Fruit fly (Drosophila melanogaster) whole organism, embryonic: ENCODE results near the gene Sgt1.

ENCODE experiments used
- CG2712 ChIP-seq: fragments of 200-800 bp; optimal IDR thresholded peaks from 3 replicates; lab custom pipeline; 2019; ENCODE audit warnings: missing biosample characterization, mild to moderate bottlenecking, missing genetic modification characterization, moderate library complexity
- HLH54F ChIP-seq: fragments of 200-800 bp; sonication (Bioruptor generic); optimal IDR thresholded peaks from 3 replicates; lab custom pipeline; 2016; ENCODE audit warnings: missing biosample characterization, missing genetic modification characterization
- Oli ChIP-seq: fragments of 200-800 bp; sonication (Bioruptor generic); optimal IDR thresholded peaks from 2 replicates; lab custom pipeline; 2018; ENCODE audit warnings: missing biosample characterization, mild to moderate bottlenecking, missing genetic modification characterization, moderate library complexity
- Sin3A ChIP-seq: fragments of >200 bp; optimal IDR thresholded peaks from 2 replicates; lab custom pipeline; 2018
- Sry-β ChIP-seq: fragments of 200-800 bp; sonication (Bioruptor generic); optimal IDR thresholded peaks from 2 replicates; lab custom pipeline; 2018; ENCODE audit warnings: missing biosample characterization, mild to moderate bottlenecking, missing genetic modification characterization, moderate library complexity
- insv ChIP-seq, 2 experiments: fragments of 200-800 bp; sonication (Bioruptor generic); optimal IDR thresholded peaks; 3 replicates each; lab custom pipeline; 2016 to 2018; ENCODE audit warnings: missing biosample characterization in 2 of 2, missing genetic modification characterization in 2 of 2
- lola ChIP-seq, 3 experiments: fragments of >200 bp in 2 of 3; fragments of 200-800 bp in 1 of 3; sonication (Bioruptor generic) in 1 of 3; optimal IDR thresholded peaks; 2 replicates each; lab custom pipeline; 2017 to 2019; ENCODE audit warnings: missing biosample characterization in 3 of 3, missing genetic modification characterization in 3 of 3, mild to moderate bottlenecking in 1 of 3, moderate library complexity in 1 of 3
- seq ChIP-seq: fragments of 200-800 bp; sonication (Bioruptor generic); IDR thresholded peaks from 2 replicates; pipeline ENCODE4 v1.3.6; 2022; ENCODE audit warnings: missing biosample characterization, missing genetic modification characterization

DNA sequence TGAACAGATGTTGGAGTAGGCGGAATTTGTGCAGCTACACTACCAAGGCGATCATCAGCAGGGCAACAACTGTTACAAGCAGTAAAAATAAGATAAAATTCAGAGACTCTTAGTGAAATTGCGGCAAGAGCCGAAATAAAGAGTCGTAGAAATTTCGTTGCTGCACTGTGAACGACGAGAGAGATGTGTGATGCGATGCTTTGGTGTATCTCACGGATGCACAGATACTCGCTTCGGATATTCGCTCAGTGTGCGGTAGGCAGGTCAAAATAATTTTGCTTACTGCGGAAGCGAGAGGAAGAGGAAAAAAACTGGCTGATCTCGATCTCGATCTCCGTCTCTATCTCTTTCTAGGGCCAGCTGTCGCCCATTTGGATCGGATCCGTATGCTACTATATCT lies 16.3 kb downstream of the Sgt1 start:
- TF ChIP-seq Oli (no peak), CG2712 (tag; lab: Kevin White, UChicago) (no peak), lola (GFP tag; optimal IDR thresholded peaks at IDR 0.05; lab: Kevin White, UChicago) (no peak), insv (GFP tag; optimal IDR thresholded peaks at IDR 0.05; lab: Kevin White, UChicago) (no peak), HLH54F (GFP tag; lab: Kevin White, UChicago) (no peak), Sin3A (lab: Kevin White, UChicago) (no peak), Sry-β (GFP tag; lab: Kevin White, UChicago) (no peak), seq (GFP tag; lab: Robert Waterston, UW) (no peak)
